Worm (Caenorhabditis elegans) whole organism, L4 larva: ENCODE data around the gene scb-1.

Source experiments
- F26F4.8 ChIP-seq: fragments of 200-800 bp; sonication (Bioruptor generic); conservative IDR thresholded peaks from 2 replicates; pipeline ENCODE4 v1.3.6; 2022; ENCODE audit warnings: missing genetic modification characterization, missing compliant biosample characterization
- F37D6.2 ChIP-seq: sonication (generic microtip); optimal IDR thresholded peaks from 2 replicates; lab custom pipeline; 2016; ENCODE audit warnings: mild to moderate bottlenecking, missing genetic modification characterization, missing compliant biosample characterization
- F44E2.7 ChIP-seq: fragments of 200-800 bp; sonication (Bioruptor generic); IDR thresholded peaks from 2 replicates; pipeline ENCODE4 v2.1.2; 2022; ENCODE audit warnings: missing genetic modification characterization, missing compliant biosample characterization
- F49E8.2 ChIP-seq: sonication (generic microtip); optimal IDR thresholded peaks from 2 replicates; lab custom pipeline; 2016; ENCODE audit warnings: missing compliant biosample characterization, mild to moderate bottlenecking, missing genetic modification characterization, borderline replicate concordance
- R02D3.7 ChIP-seq: fragments of 150-350 bp; sonication (generic microtip); optimal IDR thresholded peaks from 3 replicates; lab custom pipeline; 2014; ENCODE audit warnings: missing biosample characterization, missing genetic modification characterization
- T26A8.4 ChIP-seq: fragments of 200-800 bp; sonication (Bioruptor generic); IDR thresholded peaks from 2 replicates; pipeline ENCODE4 v1.3.6; 2022; ENCODE audit warnings: missing genetic modification characterization, missing compliant biosample characterization
- Y5F2A.4 ChIP-seq: fragments of 200-800 bp; sonication (Bioruptor generic); optimal IDR thresholded peaks from 2 replicates; lab custom pipeline; 2018; ENCODE audit warnings: mild to moderate bottlenecking, missing genetic modification characterization, missing compliant biosample characterization
- ZK546.5 ChIP-seq, 2 experiments: sonication (generic microtip); optimal IDR thresholded peaks; 2 replicates each; lab custom pipeline; 2017; ENCODE audit warnings: missing biosample characterization in 2 of 2, missing genetic modification characterization in 2 of 2
- aly-2 ChIP-seq: sonication (generic microtip); optimal IDR thresholded peaks from 2 replicates; lab custom pipeline; 2018; ENCODE audit warnings: missing biosample characterization, missing genetic modification characterization
- ama-1 ChIP-seq: fragments of 150-350 bp; optimal IDR thresholded peaks from 2 replicates; lab custom pipeline; 2014; ENCODE audit warnings: inconsistent platforms, mixed read lengths
- ceh-28 ChIP-seq: fragments of 150-350 bp; optimal IDR thresholded peaks from 2 replicates; lab custom pipeline; 2014; ENCODE audit warnings: missing biosample characterization, missing genetic modification reagents, missing genetic modification characterization
- ceh-82 ChIP-seq: sonication (generic microtip); optimal IDR thresholded peaks from 2 replicates; lab custom pipeline; 2017; ENCODE audit warnings: missing biosample characterization, missing genetic modification characterization
- ces-1 ChIP-seq: fragments of 150-350 bp; sonication (generic microtip); optimal IDR thresholded peaks from 4 replicates; lab custom pipeline; 2014; ENCODE audit warnings: missing biosample characterization, missing genetic modification reagents, missing genetic modification characterization
- daf-16 ChIP-seq, 3 experiments: sonication (generic microtip); optimal IDR thresholded peaks; 2 replicates each; lab custom pipeline; 2016 to 2017; ENCODE audit warnings: missing genetic modification characterization in 3 of 3, missing genetic modification reagents in 3 of 3, mild to moderate bottlenecking in 2 of 3, missing compliant biosample characterization in 2 of 3, missing biosample characterization in 1 of 3, moderate library complexity in 1 of 3
- daf-19 ChIP-seq: fragments of 200-800 bp; sonication (Bioruptor generic); conservative IDR thresholded peaks from 2 replicates; pipeline ENCODE4 v1.3.6; 2022; ENCODE audit warnings: missing genetic modification characterization, missing compliant biosample characterization
- dmd-9 ChIP-seq: fragments of 200-800 bp; sonication (Bioruptor generic); IDR thresholded peaks from 2 replicates; pipeline ENCODE4 v1.3.6; 2022; ENCODE audit warnings: missing genetic modification reagents, missing genetic modification characterization, missing compliant biosample characterization
- duxl-1 ChIP-seq: sonication (generic microtip); optimal IDR thresholded peaks from 2 replicates; lab custom pipeline; 2016; ENCODE audit warnings: mild to moderate bottlenecking, missing genetic modification characterization, moderate library complexity, missing compliant biosample characterization; ENCODE audit not compliant: poor library complexity
- egl-27 ChIP-seq: sonication (generic microtip); optimal IDR thresholded peaks from 3 replicates; lab custom pipeline; 2017; ENCODE audit warnings: missing biosample characterization, missing genetic modification reagents, missing genetic modification characterization
- fkh-10 ChIP-seq: fragments of 150-350 bp; optimal IDR thresholded peaks from 2 replicates; lab custom pipeline; 2014; ENCODE audit warnings: missing biosample characterization, missing genetic modification reagents, missing genetic modification characterization
- fos-1 ChIP-seq: fragments of 150-350 bp; optimal IDR thresholded peaks from 2 replicates; lab custom pipeline; 2014; ENCODE audit warnings: missing biosample characterization, missing genetic modification characterization
- hif-1 ChIP-seq, 2 experiments: sonication (generic microtip); optimal IDR thresholded peaks; 2 replicates each; lab custom pipeline; 2016 to 2017; ENCODE audit warnings: missing compliant biosample characterization in 2 of 2, missing genetic modification characterization in 2 of 2, missing genetic modification reagents in 2 of 2, missing genotype in 2 of 2, mild to moderate bottlenecking in 1 of 2
- hlh-11 ChIP-seq: fragments of 200-800 bp; sonication (Bioruptor generic); optimal IDR thresholded peaks from 2 replicates; lab custom pipeline; 2018; ENCODE audit warnings: mild to moderate bottlenecking, missing genetic modification characterization, missing compliant biosample characterization
- hlh-30 ChIP-seq: sonication (generic microtip); optimal IDR thresholded peaks from 2 replicates; lab custom pipeline; 2017; ENCODE audit warnings: antibody characterized with exemption, mild to moderate bottlenecking, missing genetic modification characterization, missing compliant biosample characterization; ENCODE audit not compliant: insufficient read depth
- hmg-1.1 ChIP-seq: fragments of 200-800 bp; sonication (Bioruptor generic); IDR thresholded peaks from 2 replicates; pipeline ENCODE4 v1.3.6; 2022; ENCODE audit warnings: missing genetic modification reagents, missing genetic modification characterization, missing compliant biosample characterization
- lin-1 ChIP-seq: fragments of 200-800 bp; sonication (Bioruptor generic); IDR thresholded peaks from 2 replicates; pipeline ENCODE4 v1.3.6; 2022; ENCODE audit warnings: missing genetic modification reagents, missing genetic modification characterization, missing compliant biosample characterization
- lin-13 ChIP-seq: fragments of 150-350 bp; optimal IDR thresholded peaks from 2 replicates; lab custom pipeline; 2014; ENCODE audit warnings: missing biosample characterization, missing genetic modification reagents, missing genetic modification characterization
- lin-38 ChIP-seq: fragments of 200-800 bp; sonication (Bioruptor generic); IDR thresholded peaks from 2 replicates; pipeline ENCODE4 v1.3.6; 2022; ENCODE audit warnings: missing genetic modification reagents, missing genetic modification characterization, missing compliant biosample characterization
- lin-39 ChIP-seq: fragments of 150-350 bp; optimal IDR thresholded peaks from 2 replicates; lab custom pipeline; 2014; ENCODE audit warnings: missing biosample characterization, missing genetic modification reagents, missing genetic modification characterization
- lir-3 ChIP-seq: sonication (generic microtip); optimal IDR thresholded peaks from 2 replicates; lab custom pipeline; 2016; ENCODE audit warnings: mild to moderate bottlenecking, missing genetic modification characterization, missing compliant biosample characterization
- lsy-2 ChIP-seq, 2 experiments: fragments of 150-350 bp in 1 of 2; sonication (generic microtip) in 1 of 2; optimal IDR thresholded peaks; 2 replicates each; lab custom pipeline; 2014 to 2017; ENCODE audit warnings: missing biosample characterization in 2 of 2, missing genetic modification characterization in 2 of 2
- mdt-29 ChIP-seq: fragments of 200-800 bp; sonication (Bioruptor generic); IDR thresholded peaks from 2 replicates; pipeline ENCODE4 v1.3.6; 2022; ENCODE audit warnings: missing genetic modification reagents, missing genetic modification characterization, missing compliant biosample characterization
- mxl-2 ChIP-seq: fragments of 200-800 bp; sonication (Bioruptor generic); conservative IDR thresholded peaks from 2 replicates; pipeline ENCODE4 v1.3.6; 2022; ENCODE audit warnings: missing genetic modification reagents, missing genetic modification characterization, missing compliant biosample characterization
- nhr-102 ChIP-seq: sonication (generic microtip); optimal IDR thresholded peaks from 2 replicates; lab custom pipeline; 2016; ENCODE audit warnings: mild to moderate bottlenecking, missing genetic modification characterization, moderate library complexity, missing compliant biosample characterization
- nhr-111 ChIP-seq: fragments of 200-800 bp; sonication (Bioruptor generic); optimal IDR thresholded peaks from 2 replicates; lab custom pipeline; 2018; ENCODE audit warnings: mild to moderate bottlenecking, missing genetic modification characterization, missing compliant biosample characterization
- nhr-25 ChIP-seq: sonication (generic microtip); optimal IDR thresholded peaks from 2 replicates; lab custom pipeline; 2017; ENCODE audit warnings: missing genetic modification characterization, mild to moderate bottlenecking, missing compliant biosample characterization, antibody characterized with exemption, moderate library complexity, borderline replicate concordance; ENCODE audit not compliant: insufficient read depth
- nhr-42 ChIP-seq: fragments of 200-800 bp; sonication (Bioruptor generic); IDR thresholded peaks from 2 replicates; pipeline ENCODE4 v1.3.6; 2022; ENCODE audit warnings: missing genetic modification characterization, missing compliant biosample characterization
- nhr-76 ChIP-seq: fragments of 150-350 bp; optimal IDR thresholded peaks from 2 replicates; lab custom pipeline; 2014; ENCODE audit warnings: missing biosample characterization, missing genetic modification characterization
- nhr-77 ChIP-seq: fragments of 150-350 bp; optimal IDR thresholded peaks from 2 replicates; lab custom pipeline; 2014; ENCODE audit warnings: missing biosample characterization, missing genetic modification characterization
- pha-4 ChIP-seq, 2 experiments: fragments of 150-350 bp in 1 of 2; fragments of 200-800 bp in 1 of 2; sonication (Bioruptor generic) in 1 of 2; IDR thresholded peaks in 1 of 2; optimal IDR thresholded peaks in 1 of 2; 2 replicates each; pipeline versions ENCODE4 v1.3.6 to Lab custom; 2014 to 2022; ENCODE audit warnings: missing genetic modification characterization in 2 of 2, missing genetic modification reagents in 2 of 2, missing biosample characterization in 1 of 2, missing compliant biosample characterization in 1 of 2
- pqm-1 ChIP-seq: sonication (generic microtip); optimal IDR thresholded peaks from 2 replicates; lab custom pipeline; 2017; ENCODE audit warnings: missing biosample characterization, missing genetic modification characterization
- rbr-2 ChIP-seq: sonication (generic microtip); optimal IDR thresholded peaks from 2 replicates; lab custom pipeline; 2016; ENCODE audit warnings: missing genotype, missing genetic modification characterization, missing compliant biosample characterization
- saeg-2 ChIP-seq: fragments of 200-800 bp; sonication (Bioruptor generic); IDR thresholded peaks from 2 replicates; pipeline ENCODE4 v1.3.6; 2022; ENCODE audit warnings: missing genetic modification reagents, missing genetic modification characterization, missing compliant biosample characterization
- sdz-12 ChIP-seq: fragments of 200-800 bp; sonication (Bioruptor generic); optimal IDR thresholded peaks from 2 replicates; lab custom pipeline; 2018; ENCODE audit warnings: mild to moderate bottlenecking, missing genetic modification characterization, missing compliant biosample characterization
- spr-3 ChIP-seq: fragments of 200-800 bp; sonication (Bioruptor generic); optimal IDR thresholded peaks from 2 replicates; lab custom pipeline; 2018; ENCODE audit warnings: mild to moderate bottlenecking, missing genetic modification characterization, missing compliant biosample characterization
- tag-97 ChIP-seq: fragments of 200-800 bp; sonication (Bioruptor generic); IDR thresholded peaks from 2 replicates; pipeline ENCODE4 v1.3.6; 2022; ENCODE audit warnings: missing genetic modification characterization, missing compliant biosample characterization
- unc-130 ChIP-seq: sonication (generic microtip); optimal IDR thresholded peaks from 2 replicates; lab custom pipeline; 2016; ENCODE audit warnings: missing genetic modification reagents, missing genetic modification characterization, missing compliant biosample characterization
- unc-39 ChIP-seq: sonication (generic microtip); optimal IDR thresholded peaks from 2 replicates; lab custom pipeline; 2017; ENCODE audit warnings: missing biosample characterization, missing genetic modification characterization
- vab-7 ChIP-seq: fragments of 200-800 bp; sonication (Bioruptor generic); IDR thresholded peaks from 2 replicates; pipeline ENCODE4 v1.3.6; 2022; ENCODE audit warnings: missing genetic modification reagents, missing genetic modification characterization, missing compliant biosample characterization
- zfp-3 ChIP-seq: fragments of 200-800 bp; sonication (Bioruptor generic); conservative IDR thresholded peaks from 2 replicates; pipeline ENCODE4 v1.3.6; 2022; ENCODE audit warnings: missing genetic modification reagents, missing genetic modification characterization, missing compliant biosample characterization
- ztf-11 ChIP-seq: fragments of 150-350 bp; optimal IDR thresholded peaks from 2 replicates; lab custom pipeline; 2014; ENCODE audit warnings: missing biosample characterization, missing genetic modification characterization

Gene scb-1

DNA sequence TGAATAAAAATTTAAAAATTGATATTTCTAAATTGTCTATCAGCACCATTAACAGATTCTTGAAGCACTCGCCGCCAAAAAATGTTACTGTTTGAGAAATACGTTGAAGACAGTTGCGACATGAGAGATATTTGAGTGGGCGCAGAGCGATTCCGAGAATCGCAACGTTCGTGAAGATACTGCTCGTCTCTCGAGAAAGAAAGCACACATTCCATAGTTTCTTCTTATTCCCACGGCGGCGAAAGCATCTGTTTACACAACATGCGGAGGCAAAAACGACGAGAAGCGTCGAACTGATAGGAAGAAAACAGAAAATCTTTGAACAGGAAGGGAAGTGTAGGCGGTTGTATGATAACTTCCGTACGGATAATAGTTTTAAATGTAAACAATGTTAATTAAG, 37.0 kb downstream of the scb-1 start:
- TF ChIP-seq R02D3.7 (tag; lab: Kevin White, UChicago) (no peak), daf-19 (GFP tag; lab: Robert Waterston, UW) (no peak), F44E2.7 (GFP tag; lab: Robert Waterston, UW) (no peak), aly-2 (no peak), hif-1 (tag; optimal IDR thresholded peaks at IDR 0.05; lab: Kevin White, UChicago) (no peak), F37D6.2 (no peak), duxl-1 (tag; lab: Kevin White, UChicago) (no peak), hmg-1.1 (GFP tag; lab: Robert Waterston, UW) (no peak), vab-7 (GFP tag; lab: Robert Waterston, UW) (no peak), nhr-102 (tag; lab: Kevin White, UChicago) (no peak), ces-1 (GFP tag; lab: Kevin White, UChicago) (no peak), nhr-77 (tag; lab: Kevin White, UChicago) (no peak), spr-3 (GFP tag; lab: Kevin White, UChicago) (no peak), sdz-12 (GFP tag; lab: Kevin White, UChicago) (peak; percentile 21), ceh-28 (no peak), pqm-1 (tag; lab: Kevin White, UChicago) (no peak), fkh-10 (GFP tag; lab: Kevin White, UChicago) (no peak), mdt-29 (no peak), rbr-2 (tag; lab: Kevin White, UChicago) (no peak), ztf-11 (tag; lab: Kevin White, UChicago) (no peak), Y5F2A.4 (GFP tag; lab: Kevin White, UChicago) (no peak), dmd-9 (GFP tag; lab: Robert Waterston, UW) (peak; percentile 44; the same call in 1 of the 2 replicates), F49E8.2 (tag; lab: Kevin White, UChicago) (no peak), lir-3 (no peak), lin-1 (GFP tag; lab: Robert Waterston, UW) (no peak), zfp-3 (GFP tag; lab: Robert Waterston, UW) (no peak), nhr-25 (tag; lab: Kevin White, UChicago) (no peak), daf-16 (GFP tag; optimal IDR thresholded peaks at IDR 0.05; lab: Kevin White, UChicago) (peak in 1 of 2 experiments; percentile 96), daf-16 (tag; optimal IDR thresholded peaks at IDR 0.05; lab: Kevin White, UChicago) (no peak), nhr-76 (tag; lab: Kevin White, UChicago) (no peak), tag-97 (GFP tag; lab: Robert Waterston, UW) (no peak), egl-27 (tag; lab: Kevin White, UChicago) (no peak), lin-13 (GFP tag; lab: Kevin White, UChicago) (peak; percentile 16), ceh-82 (no peak), hlh-30 (tag; lab: Kevin White, UChicago) (no peak), fos-1 (no peak), lin-39 (tag; lab: Kevin White, UChicago) (no peak), F26F4.8 (GFP tag; lab: Robert Waterston, UW) (no peak), unc-130 (GFP tag; lab: Kevin White, UChicago) (no peak), lin-38 (GFP tag; lab: Robert Waterston, UW) (0 out of 2 replicates have a peak, but pooled peaks have one; percentile 7), unc-39 (tag; lab: Kevin White, UChicago) (no peak), mxl-2 (GFP tag; lab: Robert Waterston, UW) (no peak), lsy-2 (tag; optimal IDR thresholded peaks at IDR 0.05; lab: Kevin White, UChicago) (peak; percentile 13 to 36), ama-1 (peak; percentile 30), nhr-111 (GFP tag; lab: Kevin White, UChicago) (no peak), hlh-11 (tag; lab: Kevin White, UChicago) (peak; percentile 78), T26A8.4 (GFP tag; lab: Robert Waterston, UW) (peak; percentile 58), pha-4 (GFP tag; IDR thresholded peaks at IDR 0.05; lab: Robert Waterston, UW) (peak; percentile 47; the same call in 1 of the 2 replicates), pha-4 (tag; optimal IDR thresholded peaks at IDR 0.05; lab: Kevin White, UChicago) (no peak), saeg-2 (GFP tag; lab: Robert Waterston, UW) (no peak), nhr-42 (no peak), ZK546.5 (tag; optimal IDR thresholded peaks at IDR 0.05; lab: Kevin White, UChicago) (no peak)
